Fruit fly (Drosophila melanogaster) ovary, adult (tissue): ENCODE measurements around the gene FucTD.

Experiments used
- CG17801 ChIP-seq: fragments of 200-800 bp; optimal IDR thresholded peaks from 2 replicates; lab custom pipeline; 2019; ENCODE audit warnings: missing biosample characterization, mild to moderate bottlenecking, missing genetic modification characterization, moderate library complexity; ENCODE audit not compliant: partially characterized antibody

The FucTD gene

DNA sequence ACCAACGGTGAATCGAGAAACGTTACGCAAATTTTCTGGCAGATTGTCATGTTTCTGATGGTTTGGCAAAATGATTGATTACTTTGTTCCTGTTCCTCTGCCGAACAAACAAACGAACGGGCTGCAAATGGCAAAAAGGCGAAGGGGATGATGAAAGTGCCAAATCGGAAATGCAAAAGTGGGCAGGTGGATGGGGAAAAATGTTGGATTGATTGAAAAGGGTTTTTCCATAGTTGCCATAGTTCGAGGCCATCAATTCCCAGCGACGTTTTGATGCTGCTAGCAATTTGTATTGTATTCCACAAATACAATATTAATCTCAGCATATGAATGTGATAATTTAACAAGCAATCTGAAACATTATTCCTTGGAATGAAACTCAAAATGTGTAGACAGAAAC is at the start of gene FucTD:
FucTD (plus strand) TSS at position 301 of the 400 bp plus-strand sequence.
- no peak for TF ChIP-seq CG17801 (GFP tag; lab: Kevin White, UChicago)

DNA sequence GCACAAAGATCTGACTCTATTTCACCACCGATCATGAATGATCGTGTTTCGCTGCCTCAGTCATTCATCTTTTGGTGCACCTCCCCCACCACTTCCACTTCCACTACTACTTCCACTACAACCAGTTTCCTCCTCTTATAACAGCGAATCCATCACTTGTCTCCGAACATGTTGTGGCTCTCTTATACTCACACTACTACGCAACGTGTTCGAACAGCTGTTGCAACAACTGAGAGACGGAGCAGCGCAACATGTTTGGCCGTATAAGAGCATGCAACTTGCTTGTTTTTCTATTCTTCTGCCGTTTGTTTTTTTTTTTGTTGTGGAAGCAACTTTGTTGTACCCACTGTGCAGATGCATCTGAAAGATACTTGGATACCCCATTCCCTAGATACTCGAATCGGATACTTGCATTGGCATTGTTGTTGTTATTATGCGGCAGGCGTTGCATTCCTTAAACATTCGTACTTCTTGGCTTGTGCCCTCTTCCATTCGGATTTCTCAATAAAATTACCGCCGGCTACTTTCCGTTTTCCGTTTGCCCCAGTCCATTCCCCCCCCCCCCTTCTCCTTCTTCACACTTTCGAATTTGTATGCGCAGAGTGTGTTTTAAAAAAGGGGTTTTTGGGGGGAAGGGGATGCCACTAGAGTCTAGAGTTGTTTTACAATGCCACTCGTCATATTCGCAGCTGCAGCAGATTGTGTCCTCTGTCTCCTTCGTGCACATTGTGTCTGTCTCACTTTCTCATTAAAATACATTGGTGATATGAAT is 49.0 kb upstream of the FucTD start:
- TF ChIP-seq CG17801 (GFP tag; lab: Kevin White, UChicago) = no peak

DNA sequence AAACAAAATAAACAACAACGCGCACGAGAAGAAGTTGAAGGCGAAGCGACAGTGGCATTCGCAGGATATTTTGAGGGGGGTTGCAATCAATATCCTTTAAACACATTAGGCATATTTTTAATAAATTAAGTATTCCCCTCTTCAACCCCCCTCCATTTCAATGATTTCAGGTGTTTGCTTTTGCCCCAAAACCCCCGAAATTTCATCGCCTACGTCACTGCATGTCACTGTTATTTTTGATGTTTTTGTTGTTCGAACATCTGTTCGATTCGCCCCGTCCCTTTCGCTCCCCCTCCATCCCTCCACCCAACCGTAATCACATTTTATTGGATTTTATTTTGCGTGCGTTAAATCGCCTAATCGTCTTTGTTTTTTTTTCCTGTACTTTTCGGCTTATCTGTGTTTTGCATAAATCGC is 47.8 kb upstream of the FucTD start:
- TF ChIP-seq CG17801 (GFP tag; lab: Kevin White, UChicago) = no peak

DNA sequence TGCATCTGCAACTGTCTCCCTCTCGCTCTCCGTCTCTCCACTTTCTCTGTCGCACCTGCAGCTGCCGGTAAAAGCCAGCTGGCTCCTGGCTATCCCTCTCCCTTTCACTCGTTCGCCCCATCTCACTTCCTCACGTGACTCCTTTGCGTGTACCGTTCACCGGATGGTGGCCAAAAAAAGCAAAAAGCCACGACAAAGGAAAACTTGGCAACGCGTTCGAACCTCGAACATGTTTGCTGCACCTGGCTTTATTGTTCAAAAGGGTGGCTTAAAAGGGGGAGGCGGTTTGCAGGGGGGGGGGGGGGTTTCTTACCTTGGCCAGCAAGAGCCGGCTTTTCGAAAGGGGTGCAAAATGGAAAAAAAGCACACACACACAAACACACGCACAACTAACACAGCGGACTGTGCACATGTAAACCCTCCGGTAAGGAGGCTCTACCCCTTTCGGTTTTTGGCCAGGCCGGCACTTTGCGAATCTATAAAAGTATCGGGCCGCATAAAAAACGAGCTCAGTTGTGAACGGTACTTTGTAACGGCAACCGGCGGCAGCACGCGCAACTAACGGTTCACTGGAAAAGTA is 45.8 kb upstream of the FucTD start, which contains the start of gene ru:
ru (plus strand) TSS at position 530 of the 580 bp plus-strand sequence.
- no peak for TF ChIP-seq CG17801 (GFP tag; lab: Kevin White, UChicago)

dm6 chr3L:1370939-1371338 is 45.1 kb upstream of the FucTD start:
- TF ChIP-seq CG17801 (GFP tag; lab: Kevin White, UChicago) = no peak

DNA sequence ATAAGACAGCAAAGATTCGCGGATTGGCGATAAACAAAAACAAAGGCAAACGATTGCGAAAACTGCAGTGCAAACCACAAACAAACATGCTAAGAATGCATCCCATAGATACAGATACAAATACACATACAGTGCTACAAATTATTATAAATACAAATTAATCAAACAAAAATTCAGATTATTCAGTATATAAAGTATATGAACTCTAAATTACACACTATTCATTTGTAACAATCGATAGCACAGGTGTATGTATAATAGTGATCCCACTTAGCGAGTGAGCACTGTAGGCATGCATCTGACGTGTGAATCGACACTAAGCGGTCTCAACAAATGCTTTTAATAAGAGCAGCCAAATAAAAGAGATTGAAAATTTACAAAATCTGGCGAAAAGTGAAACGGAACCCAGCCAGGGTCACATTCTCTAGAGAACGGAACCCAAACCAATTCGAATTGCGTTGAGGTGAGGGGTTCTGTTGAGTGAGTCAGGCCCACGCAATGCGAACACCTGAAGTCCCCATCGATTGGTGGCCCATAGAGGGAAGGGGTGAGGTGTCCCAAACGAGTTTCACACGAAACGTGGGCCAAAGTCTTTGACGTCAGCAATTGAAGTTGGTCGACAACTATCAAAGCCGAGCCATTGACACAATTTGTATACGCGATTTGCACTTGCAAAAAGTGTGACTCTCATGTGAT is 41.4 kb upstream of the FucTD start:
- peak; percentile 55 for TF ChIP-seq CG17801 (GFP tag; lab: Kevin White, UChicago)

DNA sequence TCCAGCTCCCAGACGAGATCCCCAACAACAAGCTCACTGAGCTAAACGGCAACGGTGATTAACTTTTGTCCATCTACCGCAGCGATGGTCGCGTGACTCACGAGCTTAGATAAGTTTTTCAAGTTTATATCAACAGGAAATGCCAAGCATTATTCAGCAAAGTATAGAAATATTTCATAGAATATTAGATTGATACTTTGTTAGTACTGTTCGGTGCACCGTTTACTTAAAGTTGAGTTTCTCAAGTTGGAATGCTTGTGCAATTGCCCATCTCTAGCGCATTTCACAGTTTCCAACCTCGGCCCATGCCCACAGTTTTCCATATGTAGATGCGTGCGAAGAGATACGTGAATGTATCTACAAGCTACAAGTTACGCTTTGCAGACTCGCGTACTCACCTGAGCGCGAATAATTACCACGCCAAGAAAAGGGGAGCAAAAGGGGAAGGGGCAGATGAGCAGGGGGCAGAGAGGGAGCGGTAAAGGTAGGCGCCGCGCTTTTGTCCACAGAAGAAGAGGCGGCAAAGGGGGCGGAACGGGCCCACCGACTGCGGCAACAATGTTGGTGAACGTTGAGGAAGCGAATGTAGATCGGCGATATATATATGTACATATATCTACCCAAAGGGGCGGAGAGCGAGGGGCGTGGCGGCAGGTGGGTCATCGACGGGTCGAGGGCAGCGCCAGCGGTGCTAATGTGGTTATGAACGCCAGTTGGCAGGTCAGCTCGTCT is 39.9 kb upstream of the FucTD start:
- no peak for TF ChIP-seq CG17801 (GFP tag; lab: Kevin White, UChicago)

- no peak for TF ChIP-seq CG17801 (GFP tag; lab: Kevin White, UChicago)
These were observed 37.9 kb upstream of the FucTD start for dm6 chr3L:1378098-1378645.

DNA sequence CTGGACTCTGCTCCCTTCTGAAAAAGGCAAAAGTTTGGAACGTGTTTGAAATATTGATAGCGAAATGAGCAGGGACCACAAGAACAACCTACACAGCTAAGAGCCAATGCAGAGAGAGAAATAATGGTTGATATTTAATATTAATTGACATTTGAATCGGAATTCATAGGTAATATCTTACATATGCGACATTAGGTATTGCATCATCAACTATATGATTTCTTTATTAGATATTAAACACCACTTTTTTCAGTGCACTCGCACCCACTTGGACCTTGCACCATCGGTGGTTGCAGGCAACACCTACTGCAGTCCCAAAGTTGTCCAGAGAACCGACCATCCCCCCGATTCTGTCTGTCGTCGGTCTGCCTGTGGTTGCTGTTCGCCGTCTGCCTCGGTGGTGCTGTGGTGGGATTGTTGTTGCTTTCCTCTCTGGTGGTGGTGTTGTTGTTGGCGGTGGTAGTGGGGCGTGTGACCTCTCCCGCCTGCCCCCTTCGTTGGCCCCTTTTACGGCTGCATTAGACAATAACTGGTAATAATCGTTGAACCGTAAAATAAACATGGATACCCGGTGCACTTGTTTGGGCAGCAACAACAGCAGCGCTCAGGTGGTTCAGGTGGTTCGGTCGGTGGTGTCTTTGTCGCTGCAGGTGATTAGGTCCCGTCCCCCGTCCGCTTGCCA is 37.0 kb upstream of the FucTD start:
- TF ChIP-seq CG17801 (GFP tag; lab: Kevin White, UChicago) = no peak

DNA sequence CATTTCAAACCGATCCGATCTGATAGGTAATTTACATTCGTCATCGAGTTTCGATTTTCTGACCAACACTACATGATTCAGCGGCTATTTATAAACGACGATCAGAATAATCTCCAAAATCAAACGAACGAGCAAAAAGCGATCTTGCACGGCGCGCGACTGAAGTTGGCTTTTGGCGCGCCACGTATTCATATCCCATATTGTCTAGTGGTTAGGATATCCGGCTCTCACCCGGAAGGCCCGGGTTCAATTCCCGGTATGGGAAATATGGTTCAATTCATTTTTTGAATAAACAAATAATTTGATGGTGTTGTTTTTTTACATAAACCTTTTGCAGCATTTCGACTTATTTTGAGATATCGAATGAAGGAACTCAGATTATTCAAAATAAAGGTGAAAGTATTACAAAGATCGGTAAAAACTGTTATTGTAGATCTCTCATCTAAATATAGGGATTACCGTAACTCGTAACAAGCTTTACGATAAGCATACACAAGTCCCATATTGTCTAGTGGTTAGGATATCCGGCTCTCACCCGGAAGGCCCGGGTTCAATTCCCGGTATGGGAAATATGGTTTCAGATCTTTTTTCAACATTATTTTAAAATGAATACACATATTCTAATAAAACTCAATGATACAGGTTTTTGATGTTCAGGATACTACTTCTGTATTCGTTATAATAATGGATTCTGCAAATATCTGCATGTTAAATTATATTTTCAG is 36.1 kb upstream of the FucTD start:
- no peak for TF ChIP-seq CG17801 (GFP tag; lab: Kevin White, UChicago)

DNA sequence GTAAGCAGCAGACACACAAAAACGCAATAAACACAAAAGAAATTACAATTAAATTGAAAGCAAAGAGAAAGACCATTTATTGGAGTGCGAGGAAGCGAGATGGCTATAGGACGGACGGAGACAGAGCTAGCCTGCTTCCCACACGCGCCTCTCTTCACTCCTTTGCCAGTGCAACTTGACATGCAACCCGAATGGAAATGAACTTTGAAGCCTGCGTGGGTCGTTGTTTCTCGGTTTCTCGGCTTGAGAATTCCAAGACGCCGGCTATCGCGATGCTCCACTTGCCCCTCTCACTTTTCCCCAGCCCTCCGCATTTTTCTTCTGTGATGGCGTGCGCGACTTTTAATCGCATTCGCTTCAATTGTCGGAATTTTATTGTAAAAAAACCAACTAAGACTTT is 35.1 kb upstream of the FucTD start:
- no peak for TF ChIP-seq CG17801 (GFP tag; lab: Kevin White, UChicago)

dm6 chr3L:1385683-1386246 is 30.3 kb upstream of the FucTD start:
- TF ChIP-seq CG17801 (GFP tag; lab: Kevin White, UChicago) = no peak

dm6 chr3L:1388094-1388493 is 27.9 kb upstream of the FucTD start:
- no peak for TF ChIP-seq CG17801 (GFP tag; lab: Kevin White, UChicago)
